Worm (Caenorhabditis elegans): Measurements from ENCODE around the gene F18G5.6.

The F18G5.6 gene

ce11 chrX:9268373-9268772, 4.2 kb upstream of the F18G5.6 start:
- TF ChIP-seq W03F9.2 (tag; optimal IDR thresholded peaks at IDR 0.05) = no peak
- TF ChIP-seq him-1 (tag; optimal IDR thresholded peaks at IDR 0.05) = no peak
- TF ChIP-seq dao-5 (tag; optimal IDR thresholded peaks at IDR 0.05) = no peak

DNA sequence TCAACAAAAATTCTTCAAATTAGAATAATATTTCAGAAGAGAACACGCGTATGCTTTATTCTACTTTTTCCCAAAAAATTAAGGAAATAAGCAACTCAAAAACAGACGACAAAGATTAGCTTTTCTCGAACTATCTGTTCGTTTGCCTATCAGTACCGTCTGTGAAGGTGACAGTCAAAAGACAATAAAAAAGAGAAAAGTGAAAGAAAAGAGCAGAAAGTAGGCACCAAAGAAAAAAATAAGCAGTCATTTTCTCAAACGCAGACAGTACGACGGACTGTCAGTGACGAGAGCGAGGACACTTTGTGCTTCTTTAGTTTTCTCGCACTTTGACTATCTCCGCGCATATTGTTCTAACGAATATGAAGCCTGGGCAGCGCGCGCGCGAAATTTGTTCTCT, 2.4 kb upstream of the F18G5.6 start:
- no peak for TF ChIP-seq dao-5 (tag; optimal IDR thresholded peaks at IDR 0.05)
- no peak for TF ChIP-seq W03F9.2 (tag; optimal IDR thresholded peaks at IDR 0.05)

DNA sequence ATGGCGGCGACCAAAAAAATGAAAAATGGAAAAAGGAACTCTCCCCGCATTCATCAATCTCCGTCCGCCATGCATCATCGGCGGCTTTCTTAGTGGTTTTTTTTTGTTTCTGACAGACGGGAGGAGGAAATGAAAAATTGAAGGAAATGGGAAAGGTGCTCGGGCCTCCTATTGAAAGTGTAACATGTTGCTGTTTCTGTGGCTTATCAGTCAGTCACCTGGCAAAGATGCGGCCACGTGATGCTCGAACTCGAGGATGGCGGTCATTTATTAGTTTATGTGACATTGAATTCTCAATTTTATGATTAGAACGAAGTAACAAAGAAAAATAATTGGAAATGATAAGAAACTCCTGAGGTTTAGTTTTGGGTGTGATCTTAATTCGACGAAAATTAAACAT, 505 bp upstream of the F18G5.6 start:
- no peak for TF ChIP-seq W03F9.2 (tag; optimal IDR thresholded peaks at IDR 0.05)
- TF ChIP-seq dao-5 (tag; optimal IDR thresholded peaks at IDR 0.05) = no peak
- no peak for TF ChIP-seq him-1 (tag; optimal IDR thresholded peaks at IDR 0.05)

ce11 chrX:9261626-9262189, 2.4 kb downstream of the F18G5.6 start:
- TF ChIP-seq him-1 (tag; optimal IDR thresholded peaks at IDR 0.05) (no peak), dao-5 (tag; optimal IDR thresholded peaks at IDR 0.05) (no peak), W03F9.2 (tag; optimal IDR thresholded peaks at IDR 0.05) (no peak)

- no peak for TF ChIP-seq dao-5 (tag; optimal IDR thresholded peaks at IDR 0.05)
- no peak for TF ChIP-seq him-1 (tag; optimal IDR thresholded peaks at IDR 0.05)
- TF ChIP-seq W03F9.2 (tag; optimal IDR thresholded peaks at IDR 0.05) = no peak
These were observed 4.6 kb downstream of the F18G5.6 start, which contains the start of gene F18G5.1 for ce11 chrX:9259552-9259951. F18G5.1 (plus strand) TSS chrX:9259852.

DNA sequence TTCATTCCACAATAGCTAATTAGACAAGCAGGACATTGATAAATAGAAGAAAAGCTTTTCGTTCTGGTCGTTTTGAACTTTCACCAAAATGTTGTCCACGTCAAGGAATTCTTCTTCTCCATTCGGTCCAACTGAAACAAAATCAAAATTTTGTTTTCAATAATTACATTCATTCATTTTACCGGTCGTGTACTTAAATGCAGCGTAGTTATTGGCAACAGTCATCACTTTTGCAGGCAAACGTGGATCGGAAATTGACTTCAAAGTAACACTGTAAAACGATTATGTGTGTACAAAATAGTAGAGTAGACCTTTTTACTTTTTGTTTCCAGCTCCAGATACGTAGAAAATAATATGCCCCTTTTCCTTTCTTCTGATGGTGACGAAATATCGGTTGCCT, 8.1 kb downstream of the F18G5.6 start:
- TF ChIP-seq dao-5 (tag; optimal IDR thresholded peaks at IDR 0.05) (no peak), him-1 (tag; optimal IDR thresholded peaks at IDR 0.05) (no peak), W03F9.2 (tag; optimal IDR thresholded peaks at IDR 0.05) (no peak)

DNA sequence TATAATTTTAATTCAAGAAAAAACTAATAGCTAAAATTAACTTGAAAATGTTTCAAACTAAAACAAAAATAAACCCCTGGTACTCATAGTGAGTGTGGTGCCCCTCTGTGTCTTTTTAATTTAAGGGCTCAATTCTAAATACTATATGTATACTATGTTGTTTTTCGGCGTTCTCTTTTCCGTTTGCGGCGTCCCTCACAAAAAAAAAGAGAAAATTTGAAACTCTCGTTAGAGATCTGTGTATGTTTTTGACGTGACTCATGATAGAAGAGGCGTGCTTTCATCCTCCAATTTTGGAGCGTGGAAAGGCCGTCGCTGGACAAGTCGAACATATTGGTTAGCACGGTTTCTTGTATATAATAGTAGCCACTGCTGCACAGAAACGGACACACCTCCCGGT, 12.6 kb downstream of the F18G5.6 start, which contains the start of gene pes-8:
TSS of gene pes-8 (plus strand) at position 301 of the 400 bp plus-strand sequence.
- TF ChIP-seq W03F9.2 (tag; optimal IDR thresholded peaks at IDR 0.05) (no peak), dao-5 (tag; optimal IDR thresholded peaks at IDR 0.05) (no peak), him-1 (tag; optimal IDR thresholded peaks at IDR 0.05) (no peak)

DNA sequence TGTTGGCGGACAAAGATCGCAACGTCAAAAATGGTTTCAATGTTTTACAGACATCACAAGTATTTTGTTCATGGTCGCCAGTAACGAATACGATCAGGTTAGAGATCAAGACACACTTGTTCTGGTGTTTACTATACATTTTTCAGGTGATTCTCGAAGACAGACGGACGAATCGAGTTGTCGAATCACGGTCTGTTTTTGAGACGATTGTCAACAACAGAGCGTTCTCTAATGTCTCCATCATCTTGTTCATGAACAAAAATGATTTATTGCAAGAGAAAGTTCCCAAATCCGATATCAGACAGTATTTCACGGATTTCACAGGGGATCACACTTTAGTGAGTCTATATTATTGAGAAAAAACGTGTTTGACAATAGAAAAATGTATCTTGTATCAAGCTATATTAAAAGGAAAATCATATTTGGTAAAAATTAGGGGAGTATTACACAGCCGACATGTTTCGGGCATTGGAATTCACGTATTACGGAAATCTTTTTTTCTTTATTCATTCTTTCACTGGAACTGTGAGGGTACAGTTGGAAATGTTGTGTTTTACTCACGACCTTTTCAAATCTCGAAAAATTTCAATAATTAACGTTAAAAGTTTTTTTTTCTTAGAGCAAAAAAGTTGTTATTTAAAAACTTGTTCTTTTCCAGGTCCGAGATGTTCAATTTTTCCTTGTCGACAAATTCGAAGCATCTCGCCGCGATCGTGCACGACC, 15.9 kb downstream of the F18G5.6 start:
- TF ChIP-seq W03F9.2 (tag; optimal IDR thresholded peaks at IDR 0.05) = no peak
- TF ChIP-seq dao-5 (tag; optimal IDR thresholded peaks at IDR 0.05) = no peak
- TF ChIP-seq him-1 (tag; optimal IDR thresholded peaks at IDR 0.05) = no peak

DNA sequence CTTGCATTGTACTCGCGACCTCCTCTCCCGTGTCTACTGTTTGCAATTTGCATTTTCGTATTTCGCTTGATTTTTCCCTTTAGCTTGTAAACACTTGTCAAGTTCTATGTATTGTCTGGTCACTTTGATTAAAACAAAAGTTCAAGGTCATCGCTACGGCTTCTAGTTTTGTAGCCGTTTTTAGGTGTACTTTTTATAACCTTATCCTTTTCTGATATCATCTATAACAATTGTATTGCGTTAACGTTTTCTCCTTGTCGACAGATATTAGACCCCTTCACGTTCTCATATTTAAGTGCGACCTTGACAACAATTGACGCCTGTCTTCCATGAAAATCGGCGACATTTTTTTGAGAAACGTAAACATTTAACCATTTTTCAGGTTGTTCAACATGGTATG, 17.5 kb downstream of the F18G5.6 start:
- no peak for TF ChIP-seq him-1 (tag; optimal IDR thresholded peaks at IDR 0.05)
- TF ChIP-seq W03F9.2 (tag; optimal IDR thresholded peaks at IDR 0.05) = no peak
- TF ChIP-seq dao-5 (tag; optimal IDR thresholded peaks at IDR 0.05) = no peak

- TF ChIP-seq W03F9.2 (tag; optimal IDR thresholded peaks at IDR 0.05) = no peak
- TF ChIP-seq him-1 (tag; optimal IDR thresholded peaks at IDR 0.05) = no peak
- TF ChIP-seq dao-5 (tag; optimal IDR thresholded peaks at IDR 0.05) = no peak
These were observed 20.9 kb downstream of the F18G5.6 start, which contains the start of gene gpa-12 for ce11 chrX:9243257-9243656. gpa-12 (plus strand) TSS chrX:9243557.

ce11 chrX:9242123-9242522, 22.0 kb downstream of the F18G5.6 start, which contains the start of gene lgc-4:
lgc-4 (minus strand) TSS chrX:9242223.
- TF ChIP-seq dao-5 (tag; optimal IDR thresholded peaks at IDR 0.05) (no peak), him-1 (tag; optimal IDR thresholded peaks at IDR 0.05) (no peak), W03F9.2 (tag; optimal IDR thresholded peaks at IDR 0.05) (no peak)

DNA sequence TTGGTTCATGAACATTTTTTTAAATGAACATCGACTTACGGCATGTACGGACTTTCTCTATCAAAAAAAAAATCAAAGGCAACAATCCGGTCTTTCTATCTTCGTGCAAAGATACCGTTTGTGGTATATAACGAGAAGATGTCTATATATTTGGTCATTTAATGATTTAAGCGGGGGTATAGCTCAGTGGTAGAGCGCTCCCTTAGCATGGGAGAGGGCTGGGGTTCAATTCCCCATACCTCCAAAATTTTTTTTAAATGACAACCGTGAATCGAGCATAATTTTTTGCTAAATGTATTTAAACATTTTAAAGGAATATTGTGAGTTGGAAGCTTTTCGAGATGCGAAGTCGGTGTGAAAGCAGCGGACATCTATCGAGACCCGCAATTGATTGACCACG, 25.4 kb downstream of the F18G5.6 start:
- TF ChIP-seq W03F9.2 (tag; optimal IDR thresholded peaks at IDR 0.05) = no peak
- TF ChIP-seq dao-5 (tag; optimal IDR thresholded peaks at IDR 0.05) = peak; percentile 13
- TF ChIP-seq him-1 (tag; optimal IDR thresholded peaks at IDR 0.05) = no peak

ce11 chrX:9237708-9238107, 26.4 kb downstream of the F18G5.6 start:
- TF ChIP-seq dao-5 (tag; optimal IDR thresholded peaks at IDR 0.05) (no peak), him-1 (tag; optimal IDR thresholded peaks at IDR 0.05) (no peak), W03F9.2 (tag; optimal IDR thresholded peaks at IDR 0.05) (no peak)

DNA sequence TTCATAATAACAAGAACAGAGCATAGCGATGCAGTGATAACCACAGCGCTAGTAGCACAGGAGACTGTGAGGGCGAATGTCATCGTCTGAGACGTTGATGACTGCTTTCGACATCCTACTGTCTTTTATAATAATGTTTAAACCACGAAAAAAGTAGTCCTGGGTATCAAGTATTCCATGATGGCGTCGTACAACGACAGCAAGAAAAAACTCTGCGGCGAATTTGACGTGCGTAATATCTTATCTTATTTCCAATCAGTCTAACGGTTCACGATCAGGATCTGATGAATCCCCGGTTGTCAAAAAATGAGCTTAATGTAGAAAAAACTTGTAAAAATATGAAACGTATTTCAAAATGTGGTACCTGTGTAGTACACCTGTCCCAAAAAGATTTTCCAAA, 29.6 kb downstream of the F18G5.6 start, which contains the start of gene col-175:
TSS of gene col-175 (minus strand) at position 101 of the 400 bp plus-strand sequence.
- TF ChIP-seq dao-5 (tag; optimal IDR thresholded peaks at IDR 0.05) (no peak), W03F9.2 (tag; optimal IDR thresholded peaks at IDR 0.05) (no peak), him-1 (tag; optimal IDR thresholded peaks at IDR 0.05) (no peak)
